Worm (Caenorhabditis elegans) whole organism, mixed stage, embryonic: Measurements from ENCODE around the gene T26G10.5.

Experiments used
- M03D4.4 ChIP-seq: sonication (generic microtip); optimal IDR thresholded peaks from 2 replicates; lab custom pipeline; 2017; ENCODE audit warnings: mild to moderate bottlenecking, missing genetic modification characterization, missing compliant biosample characterization
- bed-3 ChIP-seq: fragments of 200-800 bp; sonication (Bioruptor generic); optimal IDR thresholded peaks from 3 replicates; lab custom pipeline; 2018; ENCODE audit warnings: mild to moderate bottlenecking, missing genetic modification characterization, moderate library complexity, missing compliant biosample characterization
- blmp-1 ChIP-seq: fragments of 150-350 bp; optimal IDR thresholded peaks from 2 replicates; lab custom pipeline; 2014; ENCODE audit warnings: missing biosample characterization, missing genetic modification characterization
- ceh-39 ChIP-seq: fragments of 150-350 bp; optimal IDR thresholded peaks from 2 replicates; lab custom pipeline; 2014; ENCODE audit warnings: missing biosample characterization, missing genetic modification characterization
- ceh-43 ChIP-seq: fragments of 200-800 bp; sonication (Bioruptor generic); optimal IDR thresholded peaks from 2 replicates; lab custom pipeline; 2018; ENCODE audit warnings: mild to moderate bottlenecking, missing genetic modification characterization, moderate library complexity, missing compliant biosample characterization
- ceh-83 ChIP-seq: fragments of 200-800 bp; sonication (Bioruptor generic); optimal IDR thresholded peaks from 2 replicates; lab custom pipeline; 2018; ENCODE audit warnings: mild to moderate bottlenecking, missing genetic modification characterization, missing compliant biosample characterization
- ces-1 ChIP-seq: fragments of 150-350 bp; optimal IDR thresholded peaks from 2 replicates; lab custom pipeline; 2014; ENCODE audit warnings: missing biosample characterization, missing genetic modification reagents, missing genetic modification characterization
- cnd-1 ChIP-seq: fragments of 200-800 bp; sonication (Bioruptor generic); optimal IDR thresholded peaks from 2 replicates; lab custom pipeline; 2018; ENCODE audit warnings: mild to moderate bottlenecking, missing genetic modification characterization, missing compliant biosample characterization
- drap-1 ChIP-seq: fragments of 200-800 bp; sonication (Bioruptor generic); optimal IDR thresholded peaks from 3 replicates; lab custom pipeline; 2018; ENCODE audit warnings: mild to moderate bottlenecking, missing genetic modification characterization, missing compliant biosample characterization
- elt-1 ChIP-seq: sonication (generic microtip); optimal IDR thresholded peaks from 2 replicates; lab custom pipeline; 2017; ENCODE audit warnings: missing genetic modification characterization, mild to moderate bottlenecking, missing compliant biosample characterization, antibody characterized with exemption, moderate library complexity, borderline replicate concordance; ENCODE audit not compliant: insufficient read depth
- elt-3 ChIP-seq: fragments of 150-350 bp; optimal IDR thresholded peaks from 2 replicates; lab custom pipeline; 2014; ENCODE audit warnings: missing biosample characterization, missing genetic modification characterization
- flh-1 ChIP-seq: fragments of 200-800 bp; sonication (Bioruptor generic); optimal IDR thresholded peaks from 2 replicates; lab custom pipeline; 2018; ENCODE audit warnings: mild to moderate bottlenecking, missing genetic modification characterization, moderate library complexity, missing compliant biosample characterization
- ham-2 ChIP-seq: fragments of 200-800 bp; sonication (Bioruptor generic); optimal IDR thresholded peaks from 2 replicates; lab custom pipeline; 2018; ENCODE audit warnings: mild to moderate bottlenecking, missing genetic modification characterization, missing compliant biosample characterization
- hlh-1 ChIP-seq: fragments of 150-350 bp; optimal IDR thresholded peaks from 2 replicates; lab custom pipeline; 2014; ENCODE audit warnings: missing biosample characterization, missing genetic modification reagents, missing genetic modification characterization
- lin-13 ChIP-seq: fragments of 150-350 bp; optimal IDR thresholded peaks from 2 replicates; lab custom pipeline; 2014; ENCODE audit warnings: missing biosample characterization, missing genetic modification characterization
- lin-32 ChIP-seq: fragments of 200-800 bp; sonication (Bioruptor generic); optimal IDR thresholded peaks from 2 replicates; lab custom pipeline; 2018; ENCODE audit warnings: mild to moderate bottlenecking, missing genetic modification characterization, missing compliant biosample characterization
- lsy-2 ChIP-seq: fragments of 150-350 bp; optimal IDR thresholded peaks from 2 replicates; lab custom pipeline; 2014; ENCODE audit warnings: missing biosample characterization, missing genetic modification characterization
- mab-5 ChIP-seq: fragments of 150-350 bp; optimal IDR thresholded peaks from 2 replicates; lab custom pipeline; 2014; ENCODE audit warnings: missing biosample characterization, missing genetic modification characterization
- mep-1 ChIP-seq: fragments of 150-350 bp; optimal IDR thresholded peaks from 2 replicates; lab custom pipeline; 2017; ENCODE audit warnings: missing biosample characterization, missing genetic modification reagents, missing genetic modification characterization, inconsistent platforms
- mls-2 ChIP-seq: sonication (generic microtip); optimal IDR thresholded peaks from 2 replicates; lab custom pipeline; 2016; ENCODE audit warnings: mild to moderate bottlenecking, missing genetic modification characterization, moderate library complexity, missing compliant biosample characterization
- nhr-12 ChIP-seq: fragments of 150-350 bp; optimal IDR thresholded peaks from 2 replicates; lab custom pipeline; 2014; ENCODE audit warnings: missing biosample characterization, missing genetic modification characterization
- nhr-2 ChIP-seq: fragments of 150-350 bp; optimal IDR thresholded peaks from 2 replicates; lab custom pipeline; 2014; ENCODE audit warnings: missing biosample characterization, missing genetic modification characterization
- nhr-237 ChIP-seq: fragments of 150-350 bp; optimal IDR thresholded peaks from 2 replicates; lab custom pipeline; 2014; ENCODE audit warnings: missing biosample characterization, missing genetic modification characterization
- nhr-28 ChIP-seq: fragments of 150-350 bp; optimal IDR thresholded peaks from 2 replicates; lab custom pipeline; 2014; ENCODE audit warnings: missing biosample characterization, missing genetic modification characterization
- nhr-76 ChIP-seq: sonication (generic microtip); optimal IDR thresholded peaks from 2 replicates; lab custom pipeline; 2017; ENCODE audit warnings: missing biosample characterization, missing genetic modification characterization
- pha-4 ChIP-seq: fragments of 150-350 bp; optimal IDR thresholded peaks from 2 replicates; lab custom pipeline; 2018; ENCODE audit warnings: missing biosample characterization, missing genetic modification reagents, missing genetic modification characterization
- sem-2 ChIP-seq: fragments of 200-800 bp; sonication (Bioruptor generic); optimal IDR thresholded peaks from 2 replicates; lab custom pipeline; 2018; ENCODE audit warnings: mild to moderate bottlenecking, missing genetic modification characterization, missing compliant biosample characterization
- snpc-4 ChIP-seq: fragments of 150-350 bp; optimal IDR thresholded peaks from 2 replicates; lab custom pipeline; 2014; ENCODE audit warnings: missing biosample characterization, missing genetic modification characterization
- sptf-1 ChIP-seq: sonication (generic microtip); optimal IDR thresholded peaks from 2 replicates; lab custom pipeline; 2017; ENCODE audit warnings: mild to moderate bottlenecking, missing genetic modification characterization, moderate library complexity, missing compliant biosample characterization
- unc-120 ChIP-seq: sonication (generic microtip); optimal IDR thresholded peaks from 2 replicates; lab custom pipeline; 2017; ENCODE audit warnings: missing genetic modification characterization, missing compliant biosample characterization; ENCODE audit not compliant: poor library complexity, severe bottlenecking
- unc-39 ChIP-seq: fragments of 150-350 bp; optimal IDR thresholded peaks from 2 replicates; lab custom pipeline; 2014; ENCODE audit warnings: missing biosample characterization, missing genetic modification characterization
- unc-62 ChIP-seq: fragments of 150-350 bp; optimal IDR thresholded peaks from 2 replicates; lab custom pipeline; 2014; ENCODE audit warnings: missing biosample characterization, missing genetic modification reagents, missing genetic modification characterization
- zip-8 ChIP-seq: fragments of 150-350 bp; optimal IDR thresholded peaks from 2 replicates; lab custom pipeline; 2014; ENCODE audit warnings: missing biosample characterization, missing genetic modification characterization
- ztf-11 ChIP-seq: fragments of 150-350 bp; optimal IDR thresholded peaks from 2 replicates; lab custom pipeline; 2014; ENCODE audit warnings: missing biosample characterization, missing genetic modification characterization

Gene T26G10.5

ce11 chrIII:9462785-9463467 is 36.7 kb upstream of the T26G10.5 start:
- TF ChIP-seq cnd-1 (tag; lab: Kevin White, UChicago): no peak
- TF ChIP-seq nhr-76: no peak
- TF ChIP-seq zip-8: no peak
- no peak for TF ChIP-seq ham-2 (GFP tag; lab: Kevin White, UChicago)
- no peak for TF ChIP-seq nhr-2
- no peak for TF ChIP-seq mep-1
- no peak for TF ChIP-seq M03D4.4 (tag; lab: Kevin White, UChicago)
- TF ChIP-seq hlh-1 (tag; lab: Kevin White, UChicago): no peak
- no peak for TF ChIP-seq unc-120 (tag; lab: Kevin White, UChicago)
- no peak for TF ChIP-seq elt-3 (tag; lab: Kevin White, UChicago)
- TF ChIP-seq lsy-2 (tag; lab: Kevin White, UChicago): no peak
- TF ChIP-seq nhr-28 (tag; lab: Kevin White, UChicago): no peak
- TF ChIP-seq elt-1 (tag; lab: Kevin White, UChicago): no peak
- no peak for TF ChIP-seq unc-39 (tag; lab: Kevin White, UChicago)
- no peak for TF ChIP-seq nhr-12
- TF ChIP-seq sem-2 (GFP tag; lab: Kevin White, UChicago): no peak
- TF ChIP-seq, all 35 proteins: peak for 0

- TF ChIP-seq unc-39 (tag; lab: Kevin White, UChicago): no peak
Measured at ce11 chrIII:9461894-9462784, 35.9 kb upstream of the T26G10.5 start.

- TF ChIP-seq nhr-12: no peak
- TF ChIP-seq hlh-1 (tag; lab: Kevin White, UChicago): peak; percentile 88
- peak; percentile 89 for TF ChIP-seq unc-62 (GFP tag; lab: Kevin White, UChicago)
- TF ChIP-seq elt-1 (tag; lab: Kevin White, UChicago): no peak
- TF ChIP-seq unc-120 (tag; lab: Kevin White, UChicago): peak; percentile 57
- TF ChIP-seq lsy-2 (tag; lab: Kevin White, UChicago): no peak
- TF ChIP-seq M03D4.4 (tag; lab: Kevin White, UChicago): no peak
- TF ChIP-seq zip-8: no peak
Measured at ce11 chrIII:9457192-9458103, 31.2 kb upstream of the T26G10.5 start.

- TF ChIP-seq zip-8: no peak
- TF ChIP-seq snpc-4 (tag; lab: Kevin White, UChicago): no peak
- no peak for TF ChIP-seq elt-1 (tag; lab: Kevin White, UChicago)
- TF ChIP-seq mab-5: no peak
- no peak for TF ChIP-seq ham-2 (GFP tag; lab: Kevin White, UChicago)
- no peak for TF ChIP-seq ceh-43
- no peak for TF ChIP-seq M03D4.4 (tag; lab: Kevin White, UChicago)
- peak; percentile 18 for TF ChIP-seq cnd-1 (tag; lab: Kevin White, UChicago)
- TF ChIP-seq hlh-1 (tag; lab: Kevin White, UChicago): peak; percentile 3
- TF ChIP-seq elt-3 (tag; lab: Kevin White, UChicago): no peak
- no peak for TF ChIP-seq sem-2 (GFP tag; lab: Kevin White, UChicago)
- TF ChIP-seq bed-3 (GFP tag; lab: Kevin White, UChicago): no peak
- TF ChIP-seq nhr-2: peak; percentile 2
- TF ChIP-seq drap-1 (GFP tag; lab: Kevin White, UChicago): peak; percentile 28
- peak; percentile 96 for TF ChIP-seq lsy-2 (tag; lab: Kevin White, UChicago)
- no peak for TF ChIP-seq flh-1 (GFP tag; lab: Kevin White, UChicago)
- TF ChIP-seq nhr-237 (tag; lab: Kevin White, UChicago): peak; percentile 7
- peak; percentile 40 for TF ChIP-seq lin-13 (tag; lab: Kevin White, UChicago)
- no peak for TF ChIP-seq lin-32 (GFP tag; lab: Kevin White, UChicago)
- TF ChIP-seq ztf-11 (tag; lab: Kevin White, UChicago): no peak
- TF ChIP-seq unc-39 (tag; lab: Kevin White, UChicago): no peak
- peak; percentile 81 for TF ChIP-seq pha-4 (tag; lab: Kevin White, UChicago)
- TF ChIP-seq sptf-1 (tag; lab: Kevin White, UChicago): peak; percentile 69
- peak; percentile 36 for TF ChIP-seq mls-2 (tag; lab: Kevin White, UChicago)
- peak; percentile 79 for TF ChIP-seq mep-1
- TF ChIP-seq nhr-76: no peak
- no peak for TF ChIP-seq nhr-12
- TF ChIP-seq ces-1 (GFP tag; lab: Kevin White, UChicago): peak; percentile 45
- TF ChIP-seq unc-62 (GFP tag; lab: Kevin White, UChicago): peak; percentile 30
- TF ChIP-seq ceh-39 (tag; lab: Kevin White, UChicago): peak; percentile 98
- no peak for TF ChIP-seq nhr-28 (tag; lab: Kevin White, UChicago)
- TF ChIP-seq blmp-1 (tag; lab: Kevin White, UChicago): no peak
- peak; percentile 50 for TF ChIP-seq unc-120 (tag; lab: Kevin White, UChicago)
- no peak for TF ChIP-seq ceh-83 (GFP tag; lab: Kevin White, UChicago)
Measured at ce11 chrIII:9455980-9456658, 29.9 kb upstream of the T26G10.5 start, which contains the start of the genes rheb-1 and spk-1. Gene rheb-1, minus strand, starts transcription at chrIII:9456030. Gene spk-1, plus strand, starts transcription at chrIII:9456608.
